Worm (Caenorhabditis elegans) whole organism, late embryonic: Measurements from ENCODE around the gene gcy-36.

Source experiments
- T23F11.4 ChIP-seq: fragments of 200-800 bp; sonication (Bioruptor generic); optimal IDR thresholded peaks from 2 replicates; lab custom pipeline; 2018; ENCODE audit warnings: mild to moderate bottlenecking, missing genetic modification characterization, missing compliant biosample characterization
- ama-1 ChIP-seq: fragments of 150-350 bp; optimal IDR thresholded peaks from 2 replicates; lab custom pipeline; 2014
- elt-2 ChIP-seq: sonication (generic microtip); optimal IDR thresholded peaks from 2 replicates; lab custom pipeline; 2016; ENCODE audit warnings: missing genetic modification reagents, missing genetic modification characterization, missing compliant biosample characterization
- eyg-1 ChIP-seq: sonication (generic microtip); optimal IDR thresholded peaks from 2 replicates; lab custom pipeline; 2016; ENCODE audit warnings: missing genotype, missing genetic modification characterization, missing compliant biosample characterization
- hlh-30 ChIP-seq: sonication (generic microtip); optimal IDR thresholded peaks from 2 replicates; lab custom pipeline; 2017; ENCODE audit warnings: antibody characterized with exemption, missing genetic modification characterization, missing compliant biosample characterization; ENCODE audit not compliant: insufficient read depth
- npax-4 ChIP-seq: sonication (generic microtip); optimal IDR thresholded peaks from 2 replicates; lab custom pipeline; 2016; ENCODE audit warnings: missing genetic modification characterization, missing compliant biosample characterization
- pha-4 ChIP-seq: fragments of 150-350 bp; optimal IDR thresholded peaks from 2 replicates; lab custom pipeline; 2018; ENCODE audit warnings: missing biosample characterization, missing genetic modification reagents, missing genetic modification characterization
- pqm-1 ChIP-seq: sonication (generic microtip); optimal IDR thresholded peaks from 2 replicates; lab custom pipeline; 2016; ENCODE audit warnings: missing genetic modification characterization, missing compliant biosample characterization

- TF ChIP-seq elt-2 (tag; lab: Kevin White, UChicago) = no peak
- no peak for TF ChIP-seq npax-4 (tag; lab: Kevin White, UChicago)
- no peak for TF ChIP-seq T23F11.4 (GFP tag; lab: Kevin White, UChicago)
- TF ChIP-seq hlh-30 = no peak
- no peak for TF ChIP-seq eyg-1 (tag; lab: Kevin White, UChicago)
- TF ChIP-seq ama-1 = no peak
- TF ChIP-seq pqm-1 (tag; lab: Kevin White, UChicago) = no peak
- no peak for TF ChIP-seq pha-4 (tag; lab: Kevin White, UChicago)
Measured at ce11 chrX:15493322-15493721, 14.5 kb downstream of the gcy-36 start, which contains the start of gene gob-1.
